Fruit fly (Drosophila melanogaster) Kc167 (cell line): ENCODE results near the gene ClC-c.

Source experiments
- h ChIP-seq: fragments of >200 bp; optimal IDR thresholded peaks from 3 replicates; lab custom pipeline; 2018; ENCODE audit warnings: missing external identifiers
- psq ChIP-seq: fragments of >200 bp; optimal IDR thresholded peaks from 2 replicates; lab custom pipeline; 2017; ENCODE audit warnings: missing external identifiers
- ttk ChIP-seq: sonication (Bioruptor generic); optimal IDR thresholded peaks from 2 replicates; lab custom pipeline; 2017; ENCODE audit warnings: missing external identifiers

- TF ChIP-seq h (lab: Kevin White, UChicago): no peak
- no peak for TF ChIP-seq psq
- no peak for TF ChIP-seq ttk
These were observed 9.8 kb downstream of the ClC-c start, which contains the start of gene IleRS-m for dm6 chr3L:16100059-16100458.
